Fruit fly (Drosophila melanogaster): ENCODE measurements around the gene PyK.

Gene PyK

DNA sequence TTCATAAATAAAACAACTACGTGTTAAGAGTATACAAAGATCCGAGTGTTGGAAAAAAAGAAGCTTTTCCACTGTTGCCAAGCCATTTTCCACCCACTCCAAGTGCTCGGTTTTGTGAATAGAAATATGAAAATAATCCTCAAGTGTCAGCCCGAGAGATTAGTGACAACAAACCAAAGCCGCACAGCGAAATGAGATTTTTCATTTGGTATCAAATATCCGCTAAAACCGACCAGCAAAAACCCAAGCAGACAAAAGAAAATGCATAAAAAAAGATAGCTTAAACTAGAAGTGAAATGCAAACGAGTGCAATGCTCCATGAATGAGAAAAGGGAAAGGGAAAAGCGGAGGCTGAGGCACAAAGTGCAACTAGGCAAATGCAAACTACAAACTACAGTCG is 15.9 kb upstream of the PyK start, which contains the start of gene rdhB:
Gene rdhB (plus strand): TSS at position 301 of the 400 bp plus-strand sequence.
- no peak for TF ChIP-seq Clk (GFP tag; optimal IDR thresholded peaks at IDR 0.05)
- no peak for TF ChIP-seq pad (GFP tag; optimal IDR thresholded peaks at IDR 0.05)
- no peak for TF ChIP-seq ovo (GFP tag; optimal IDR thresholded peaks at IDR 0.05)
- no peak for TF ChIP-seq cnc (optimal IDR thresholded peaks at IDR 0.05)
- no peak for TF ChIP-seq CG33017 (tag; optimal IDR thresholded peaks at IDR 0.05)

DNA sequence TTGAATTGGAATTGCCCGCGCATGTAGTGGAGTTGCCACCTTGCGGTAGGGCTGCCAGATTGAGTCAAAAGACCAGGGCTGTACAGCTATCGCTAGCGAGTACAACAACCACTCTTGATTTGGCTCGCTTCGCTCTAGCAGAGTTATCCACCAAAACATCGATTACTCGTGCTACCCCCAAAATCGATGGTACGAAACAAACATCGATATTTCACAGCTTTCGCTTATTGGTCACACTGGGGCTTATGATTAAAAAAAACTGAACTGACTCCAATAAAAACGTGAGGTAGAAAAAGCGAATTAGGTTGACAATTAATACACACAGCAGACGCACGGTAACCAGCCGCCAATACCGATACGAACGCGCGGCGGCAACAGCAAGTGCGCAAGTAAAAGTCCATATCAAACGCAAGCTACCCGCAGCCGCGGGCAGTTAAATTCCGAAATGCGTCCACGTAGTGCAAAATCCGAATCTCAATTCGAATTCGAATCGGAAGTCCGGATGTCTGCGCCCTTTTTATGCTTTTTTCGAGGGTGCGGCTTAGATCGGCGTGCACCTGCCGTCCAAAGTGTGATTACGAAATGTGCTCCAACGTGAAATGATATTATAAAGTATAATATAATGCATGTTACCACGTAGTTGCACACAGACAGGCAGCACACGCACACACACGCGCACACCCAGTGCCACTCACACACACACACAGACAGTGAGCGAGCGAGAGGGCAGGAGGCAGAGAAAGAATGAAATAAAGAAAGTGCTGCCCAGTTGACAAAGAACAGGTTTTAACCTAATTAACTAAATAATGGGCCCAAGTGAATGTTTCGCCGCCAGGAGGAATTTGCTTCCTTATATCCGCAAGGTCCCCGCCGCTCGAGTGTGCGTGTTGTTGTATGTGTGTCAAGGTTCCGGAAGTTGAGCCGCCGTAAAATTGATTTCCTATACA is 10.6 kb upstream of the PyK start, which contains the start of gene Sar1:
Gene Sar1 (plus strand): TSS at position 222 of the 947 bp plus-strand sequence.
- TF ChIP-seq Crg-1 (GFP tag; optimal IDR thresholded peaks at IDR 0.05) (peak; percentile 18), CG12768 (GFP tag; optimal IDR thresholded peaks at IDR 0.05) (peak; percentile 47), tj (GFP tag; optimal IDR thresholded peaks at IDR 0.05) (no peak), Mnt (GFP tag; optimal IDR thresholded peaks at IDR 0.05) (peak; percentile 36), CG11617 (GFP tag; optimal IDR thresholded peaks at IDR 0.05) (peak; percentile 21), CG7101 (tag; optimal IDR thresholded peaks at IDR 0.05) (peak; percentile 13), Clk (GFP tag; optimal IDR thresholded peaks at IDR 0.05) (peak; percentile 21), pad (GFP tag; optimal IDR thresholded peaks at IDR 0.05) (peak; percentile 26), bab1 (GFP tag; optimal IDR thresholded peaks at IDR 0.05) (peak; percentile 46), CG1620 (GFP tag; optimal IDR thresholded peaks at IDR 0.05) (peak; percentile 58), CG33017 (tag; optimal IDR thresholded peaks at IDR 0.05) (no peak), cic (GFP tag; optimal IDR thresholded peaks at IDR 0.05) (peak; percentile 61), ovo (GFP tag; optimal IDR thresholded peaks at IDR 0.05) (no peak)

DNA sequence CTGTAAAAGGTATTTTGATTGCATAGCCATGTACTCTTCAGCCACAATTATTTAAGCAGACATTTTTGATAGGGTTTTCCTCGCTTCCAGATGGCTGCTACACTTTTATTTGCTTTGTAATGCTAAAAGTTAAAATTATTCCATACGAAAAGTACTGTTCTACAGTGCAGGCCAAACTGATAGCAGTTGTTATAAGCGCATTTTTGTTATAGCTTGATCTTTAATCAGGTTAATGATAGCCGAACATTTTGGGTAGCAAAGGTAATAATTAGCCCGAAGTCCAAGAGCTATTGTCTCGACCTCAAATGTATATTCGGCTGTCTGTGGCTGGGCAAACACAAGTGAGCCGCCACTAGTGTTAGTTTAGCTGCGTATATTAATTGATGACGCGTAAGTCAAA is 9.4 kb upstream of the PyK start:
- TF ChIP-seq Crg-1 (GFP tag; optimal IDR thresholded peaks at IDR 0.05): no peak
- TF ChIP-seq Clk (GFP tag; optimal IDR thresholded peaks at IDR 0.05): no peak
- no peak for TF ChIP-seq cic (GFP tag; optimal IDR thresholded peaks at IDR 0.05)
- no peak for TF ChIP-seq ovo (GFP tag; optimal IDR thresholded peaks at IDR 0.05)
- TF ChIP-seq CG12768 (GFP tag; optimal IDR thresholded peaks at IDR 0.05): no peak
- TF ChIP-seq CG7101 (tag; optimal IDR thresholded peaks at IDR 0.05): no peak
- no peak for TF ChIP-seq toe (GFP tag; optimal IDR thresholded peaks at IDR 0.05)
- no peak for TF ChIP-seq cnc (optimal IDR thresholded peaks at IDR 0.05)
- no peak for TF ChIP-seq tj (GFP tag; optimal IDR thresholded peaks at IDR 0.05)
- TF ChIP-seq bab1 (GFP tag; optimal IDR thresholded peaks at IDR 0.05): no peak
- no peak for TF ChIP-seq CG5204 (GFP tag; optimal IDR thresholded peaks at IDR 0.05)
- TF ChIP-seq CG7045 (GFP tag; optimal IDR thresholded peaks at IDR 0.05): no peak

DNA sequence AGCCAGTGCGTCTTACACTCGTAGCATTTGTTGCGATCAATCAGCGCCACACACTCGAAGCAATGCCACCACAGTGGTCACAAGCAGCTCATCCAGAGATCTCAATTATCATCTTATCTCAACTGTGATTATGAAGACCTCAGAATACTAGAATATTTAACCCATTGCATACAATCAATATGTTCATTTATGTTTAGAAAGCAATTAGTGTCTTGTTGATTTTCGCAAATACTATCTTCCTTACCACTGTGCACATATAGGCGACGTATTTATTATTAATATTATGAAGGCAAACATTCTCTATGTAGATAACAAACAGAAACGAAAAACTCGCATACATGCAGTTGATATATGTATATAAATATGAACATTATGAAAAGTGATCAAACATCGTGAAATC is 8.5 kb upstream of the PyK start:
- TF ChIP-seq cic (GFP tag; optimal IDR thresholded peaks at IDR 0.05) (peak; percentile 29), bab1 (GFP tag; optimal IDR thresholded peaks at IDR 0.05) (no peak), CG1620 (GFP tag; optimal IDR thresholded peaks at IDR 0.05) (no peak), cnc (optimal IDR thresholded peaks at IDR 0.05) (no peak), CG12768 (GFP tag; optimal IDR thresholded peaks at IDR 0.05) (peak; percentile 79), Hr96 (GFP tag; optimal IDR thresholded peaks at IDR 0.05) (peak; percentile 26), tj (GFP tag; optimal IDR thresholded peaks at IDR 0.05) (peak; percentile 33), toe (GFP tag; optimal IDR thresholded peaks at IDR 0.05) (peak; percentile 7), ovo (GFP tag; optimal IDR thresholded peaks at IDR 0.05) (no peak), CG14711 (tag; optimal IDR thresholded peaks at IDR 0.05) (peak; percentile 76), Clk (GFP tag; optimal IDR thresholded peaks at IDR 0.05) (no peak), Mnt (GFP tag; optimal IDR thresholded peaks at IDR 0.05) (peak; percentile 15), pad (GFP tag; optimal IDR thresholded peaks at IDR 0.05) (peak; percentile 30), CG7045 (GFP tag; optimal IDR thresholded peaks at IDR 0.05) (peak; percentile 55), CG5204 (GFP tag; optimal IDR thresholded peaks at IDR 0.05) (no peak), CG7101 (tag; optimal IDR thresholded peaks at IDR 0.05) (peak; percentile 80), Crg-1 (GFP tag; optimal IDR thresholded peaks at IDR 0.05) (no peak), CG33017 (tag; optimal IDR thresholded peaks at IDR 0.05) (peak; percentile 79), kay (GFP tag; ENCODE audit: borderline replicate concordance) (no peak), CG11617 (GFP tag; optimal IDR thresholded peaks at IDR 0.05) (peak; percentile 63)

DNA sequence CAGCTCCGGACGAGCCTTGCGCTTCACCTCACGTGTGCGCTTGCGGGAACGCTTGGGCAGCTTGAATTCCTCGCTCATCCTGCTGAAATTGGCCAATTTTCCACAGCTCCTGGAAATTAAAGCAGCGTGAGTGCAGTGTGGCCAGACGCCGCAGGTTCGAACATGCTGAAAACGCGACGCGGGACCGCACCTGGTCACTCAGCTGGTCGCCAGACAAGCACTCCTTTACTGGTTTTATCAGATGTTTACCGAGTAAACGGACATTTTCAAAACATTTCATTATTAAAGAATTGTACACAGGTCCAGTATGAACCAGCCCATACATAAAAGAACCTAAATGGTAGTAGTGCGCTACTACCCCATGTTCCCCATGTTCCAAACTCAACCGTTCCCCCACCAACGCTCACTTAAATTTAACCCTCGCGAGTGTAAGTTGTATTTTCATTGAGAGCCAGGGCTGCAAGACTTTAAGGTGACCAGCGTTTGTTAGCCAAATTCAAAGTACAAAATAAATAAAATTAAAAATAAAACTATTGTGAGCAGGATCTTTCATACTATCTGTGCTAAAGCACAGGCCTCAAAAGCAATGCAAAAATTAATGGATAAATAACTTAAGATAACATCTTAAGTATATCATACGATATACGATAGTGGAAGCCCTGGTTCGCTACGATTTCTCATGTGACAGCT is 5.0 kb upstream of the PyK start, which contains the start of the genes JMJD6, CG7071 and Muted:
Gene JMJD6 (minus strand): TSS at position 154 of the 690 bp plus-strand sequence.
Gene CG7071 (plus strand): TSS at position 403 of the 690 bp plus-strand sequence.
Gene Muted (plus strand): TSS at position 403 of the 690 bp plus-strand sequence.
- TF ChIP-seq pad (GFP tag; optimal IDR thresholded peaks at IDR 0.05) (peak; percentile 84), Crg-1 (GFP tag; optimal IDR thresholded peaks at IDR 0.05) (peak; percentile 88), CG14711 (tag; optimal IDR thresholded peaks at IDR 0.05) (peak; percentile 88), toe (GFP tag; optimal IDR thresholded peaks at IDR 0.05) (peak; percentile 96), kay (GFP tag; ENCODE audit: borderline replicate concordance) (no peak), Mnt (GFP tag; optimal IDR thresholded peaks at IDR 0.05) (peak; percentile 86), CG5204 (GFP tag; optimal IDR thresholded peaks at IDR 0.05) (no peak), CG11617 (GFP tag; optimal IDR thresholded peaks at IDR 0.05) (peak; percentile 91), bab1 (GFP tag; optimal IDR thresholded peaks at IDR 0.05) (peak; percentile 94), CG1620 (GFP tag; optimal IDR thresholded peaks at IDR 0.05) (peak; percentile 96), Clk (GFP tag; optimal IDR thresholded peaks at IDR 0.05) (peak; percentile 90), cic (GFP tag; optimal IDR thresholded peaks at IDR 0.05) (peak; percentile 80), ovo (GFP tag; optimal IDR thresholded peaks at IDR 0.05) (peak; percentile 84), tj (GFP tag; optimal IDR thresholded peaks at IDR 0.05) (peak; percentile 78), CG7045 (GFP tag; optimal IDR thresholded peaks at IDR 0.05) (peak; percentile 90), cnc (optimal IDR thresholded peaks at IDR 0.05) (no peak), CG12768 (GFP tag; optimal IDR thresholded peaks at IDR 0.05) (peak; percentile 92), CG33017 (tag; optimal IDR thresholded peaks at IDR 0.05) (peak; percentile 90), Hr96 (GFP tag; optimal IDR thresholded peaks at IDR 0.05) (peak; percentile 86), CG7101 (tag; optimal IDR thresholded peaks at IDR 0.05) (peak; percentile 95)
